Worm (Caenorhabditis elegans) whole organism, early embryonic: Measurements from ENCODE around the gene C16A3.5.

Source experiments
- aly-1 ChIP-seq: sonication (generic microtip); optimal IDR thresholded peaks from 2 replicates; lab custom pipeline; 2016; ENCODE audit warnings: missing genetic modification characterization, missing compliant biosample characterization
- ama-1 ChIP-seq: fragments of 150-350 bp; optimal IDR thresholded peaks from 2 replicates; lab custom pipeline; 2014
- flt-1 ChIP-seq: fragments of 200-800 bp; sonication (Bioruptor generic); IDR thresholded peaks from 2 replicates; pipeline ENCODE4 v1.3.6; 2022; ENCODE audit warnings: missing genetic modification characterization, missing compliant biosample characterization
- hmg-4 ChIP-seq: fragments of 200-800 bp; sonication (Bioruptor generic); optimal IDR thresholded peaks from 2 replicates; lab custom pipeline; 2018; ENCODE audit warnings: mild to moderate bottlenecking, missing genetic modification characterization, missing compliant biosample characterization
- hnd-1 ChIP-seq: sonication (generic microtip); optimal IDR thresholded peaks from 2 replicates; lab custom pipeline; 2016; ENCODE audit warnings: missing genetic modification characterization, missing compliant biosample characterization
- pes-1 ChIP-seq: fragments of 200-800 bp; sonication (Bioruptor generic); IDR thresholded peaks from 2 replicates; pipeline ENCODE4 v1.3.6; 2022; ENCODE audit warnings: missing genetic modification reagents, missing genetic modification characterization, missing compliant biosample characterization
- scrt-1 ChIP-seq: fragments of 200-800 bp; sonication (Bioruptor generic); IDR thresholded peaks from 2 replicates; pipeline ENCODE4 v1.3.6; 2022; ENCODE audit warnings: missing genetic modification characterization, missing compliant biosample characterization
- tbx-11 ChIP-seq: fragments of 200-800 bp; sonication (Bioruptor generic); IDR thresholded peaks from 2 replicates; pipeline ENCODE4 v1.3.6; 2022; ENCODE audit warnings: missing genetic modification characterization, missing compliant biosample characterization
- tra-4 ChIP-seq: sonication (generic microtip); optimal IDR thresholded peaks from 2 replicates; lab custom pipeline; 2017; ENCODE audit warnings: missing genetic modification characterization, missing compliant biosample characterization

DNA sequence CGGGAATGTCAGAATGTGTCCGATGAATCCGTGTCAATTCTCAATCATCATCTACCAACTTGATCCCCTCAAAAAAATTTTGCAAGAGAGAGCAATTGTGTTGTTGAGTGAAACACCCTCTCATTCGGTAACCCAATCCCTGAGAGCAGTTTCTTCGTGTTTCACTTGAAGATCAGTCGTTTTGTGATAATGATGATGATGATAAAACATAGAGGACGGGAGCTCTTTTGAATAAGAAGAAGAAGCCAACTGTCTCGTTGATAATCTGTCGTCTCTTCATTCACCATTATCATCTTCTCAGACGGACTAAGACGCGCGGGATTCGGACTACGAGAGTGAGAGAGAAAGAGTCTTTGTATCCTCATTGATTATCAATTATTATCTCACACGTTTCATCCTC is 24.5 kb downstream of the C16A3.5 start:
- TF ChIP-seq ama-1 (lab: Kevin White, UChicago) (no peak), pes-1 (GFP tag; lab: Robert Waterston, UW) (no peak), hnd-1 (no peak), aly-1 (no peak), flt-1 (GFP tag; lab: Robert Waterston, UW) (no peak), hmg-4 (no peak), scrt-1 (GFP tag; lab: Robert Waterston, UW) (no peak), tbx-11 (GFP tag; lab: Robert Waterston, UW) (no peak), tra-4 (tag; lab: Kevin White, UChicago) (no peak)
